Fruit fly (Drosophila melanogaster) whole organism, embryonic: ENCODE measurements around the gene dj-1beta.

Experiments
- BEAF-32 ChIP-seq: fragments of 200-800 bp; sonication (Bioruptor generic); optimal IDR thresholded peaks from 3 replicates; lab custom pipeline; 2017; ENCODE audit warnings: missing biosample characterization, missing genetic modification characterization, mild to moderate bottlenecking, moderate library complexity, missing genetic modification reagents
- CG10267 ChIP-seq: fragments of 200-800 bp; sonication (Bioruptor generic); optimal IDR thresholded peaks from 2 replicates; lab custom pipeline; 2018; ENCODE audit warnings: missing biosample characterization, mild to moderate bottlenecking, missing genetic modification characterization, moderate library complexity
- CG10321 ChIP-seq: fragments of 200-800 bp; sonication (Bioruptor generic); IDR thresholded peaks from 2 replicates; pipeline ENCODE4 v1.3.6; 2022; ENCODE audit warnings: missing biosample characterization, missing genetic modification characterization
- CG10431 ChIP-seq: fragments of 200-800 bp; sonication (Bioruptor generic); optimal IDR thresholded peaks from 3 replicates; lab custom pipeline; 2018; ENCODE audit warnings: missing biosample characterization, mild to moderate bottlenecking, missing genetic modification characterization
- CG10462 ChIP-seq: fragments of 200-800 bp; sonication (Bioruptor generic); optimal IDR thresholded peaks from 2 replicates; lab custom pipeline; 2016; ENCODE audit warnings: missing biosample characterization, missing genetic modification characterization
- CG10565 ChIP-seq: fragments of 200-800 bp; sonication (Bioruptor generic); optimal IDR thresholded peaks from 3 replicates; lab custom pipeline; 2016; ENCODE audit warnings: missing biosample characterization, mild to moderate bottlenecking, missing genetic modification characterization
- CG12104 ChIP-seq: fragments of 200-800 bp; sonication (Bioruptor generic); optimal IDR thresholded peaks from 3 replicates; lab custom pipeline; 2016; ENCODE audit warnings: missing biosample characterization, missing genetic modification characterization
- CG15073 ChIP-seq: fragments of 200-800 bp; sonication (Bioruptor generic); optimal IDR thresholded peaks from 2 replicates; lab custom pipeline; 2016; ENCODE audit warnings: missing biosample characterization, missing genetic modification characterization
- CG16779 ChIP-seq: fragments of 200-800 bp; sonication (Bioruptor generic); IDR thresholded peaks from 2 replicates; pipeline ENCODE4 v1.3.6; 2022; ENCODE audit warnings: missing biosample characterization, missing genetic modification characterization
- CG1792 ChIP-seq: fragments of 200-800 bp; sonication (Bioruptor generic); optimal IDR thresholded peaks from 2 replicates; lab custom pipeline; 2016; ENCODE audit warnings: missing biosample characterization, missing genetic modification characterization
- CG1832 ChIP-seq: fragments of 200-800 bp; sonication (Bioruptor generic); optimal IDR thresholded peaks from 2 replicates; lab custom pipeline; 2017; ENCODE audit warnings: missing biosample characterization, mild to moderate bottlenecking, missing genetic modification characterization, inconsistent platforms
- CG2678 ChIP-seq: fragments of 200-800 bp; sonication (Bioruptor generic); optimal IDR thresholded peaks from 3 replicates; lab custom pipeline; 2019; ENCODE audit warnings: missing biosample characterization, mild to moderate bottlenecking, missing genetic modification characterization, moderate library complexity
- CG30020 ChIP-seq: fragments of 200-800 bp; optimal IDR thresholded peaks from 2 replicates; lab custom pipeline; 2019; ENCODE audit warnings: missing biosample characterization, mild to moderate bottlenecking, missing genetic modification characterization, moderate library complexity
- CG32532 ChIP-seq: fragments of 200-800 bp; sonication (Bioruptor generic); IDR thresholded peaks from 2 replicates; pipeline ENCODE4 v1.3.6; 2022; ENCODE audit warnings: missing biosample characterization, missing genetic modification characterization
- CG4730 ChIP-seq: fragments of 200-800 bp; sonication (Bioruptor generic); IDR thresholded peaks from 2 replicates; pipeline ENCODE4 v1.3.6; 2022; ENCODE audit warnings: missing biosample characterization, missing genetic modification characterization
- CG4820 ChIP-seq: fragments of 200-800 bp; sonication (Bioruptor generic); optimal IDR thresholded peaks from 3 replicates; lab custom pipeline; 2016; ENCODE audit warnings: missing biosample characterization, missing genetic modification characterization
- CG4854 ChIP-seq: fragments of 200-800 bp; sonication (Bioruptor generic); optimal IDR thresholded peaks from 2 replicates; lab custom pipeline; 2016; ENCODE audit warnings: missing biosample characterization, missing genetic modification characterization, inconsistent platforms
- CG6683 ChIP-seq: fragments of 200-800 bp; sonication (Bioruptor generic); optimal IDR thresholded peaks from 2 replicates; lab custom pipeline; 2017; ENCODE audit warnings: missing biosample characterization, mild to moderate bottlenecking, missing genetic modification characterization, missing genetic modification reagents
- CG8281 ChIP-seq: fragments of 200-800 bp; sonication (Bioruptor generic); optimal IDR thresholded peaks from 2 replicates; lab custom pipeline; 2018; ENCODE audit warnings: missing biosample characterization, mild to moderate bottlenecking, missing genetic modification characterization, moderate library complexity
- CG9876 ChIP-seq: fragments of 200-800 bp; sonication (Bioruptor generic); optimal IDR thresholded peaks from 2 replicates; lab custom pipeline; 2016; ENCODE audit warnings: missing biosample characterization, missing genetic modification characterization
- D19A ChIP-seq: fragments of 200-800 bp; optimal IDR thresholded peaks from 3 replicates; lab custom pipeline; 2019; ENCODE audit warnings: missing biosample characterization, mild to moderate bottlenecking, missing genetic modification characterization, moderate library complexity
- D19B ChIP-seq: fragments of 200-800 bp; sonication (Bioruptor generic); optimal IDR thresholded peaks from 2 replicates; lab custom pipeline; 2017; ENCODE audit warnings: missing biosample characterization, mild to moderate bottlenecking, missing genetic modification characterization
- Dad ChIP-seq: fragments of 200-800 bp; sonication (Bioruptor generic); optimal IDR thresholded peaks from 3 replicates; lab custom pipeline; 2016; ENCODE audit warnings: missing biosample characterization, missing genetic modification characterization
- Dip2 ChIP-seq: fragments of 200-800 bp; sonication (Bioruptor generic); IDR thresholded peaks from 2 replicates; pipeline ENCODE4 v1.3.6; 2022; ENCODE audit warnings: missing biosample characterization, missing genetic modification characterization
- Doc2 ChIP-seq: fragments of 200-800 bp; sonication (Bioruptor generic); IDR thresholded peaks from 2 replicates; pipeline ENCODE4 v1.3.6; 2022; ENCODE audit warnings: missing biosample characterization, missing genetic modification characterization
- ERR ChIP-seq: fragments of 200-800 bp; sonication (Bioruptor generic); optimal IDR thresholded peaks from 2 replicates; lab custom pipeline; 2016; ENCODE audit warnings: missing biosample characterization, missing genetic modification characterization
- Ets97D ChIP-seq: fragments of 200-800 bp; sonication (Bioruptor generic); optimal IDR thresholded peaks from 3 replicates; lab custom pipeline; 2016; ENCODE audit warnings: missing biosample characterization, missing genetic modification characterization
- Fer1 ChIP-seq: fragments of 200-800 bp; sonication (Bioruptor generic); optimal IDR thresholded peaks from 2 replicates; lab custom pipeline; 2017; ENCODE audit warnings: missing biosample characterization, mild to moderate bottlenecking, missing genetic modification characterization
- GATAe ChIP-seq: fragments of 200-800 bp; sonication (Bioruptor generic); conservative IDR thresholded peaks from 2 replicates; pipeline ENCODE4 v1.3.6; 2022; ENCODE audit warnings: missing biosample characterization, missing genetic modification characterization
- HmgD ChIP-seq: fragments of 200-800 bp; sonication (Bioruptor generic); optimal IDR thresholded peaks from 3 replicates; lab custom pipeline; 2016; ENCODE audit warnings: missing biosample characterization, missing genetic modification characterization
- MESR4 ChIP-seq: fragments of 200-800 bp; sonication (Bioruptor generic); optimal IDR thresholded peaks from 2 replicates; lab custom pipeline; 2018; ENCODE audit warnings: missing biosample characterization, mild to moderate bottlenecking, missing genetic modification characterization, moderate library complexity
- Xbp1 ChIP-seq: fragments of 200-800 bp; sonication (Bioruptor generic); optimal IDR thresholded peaks from 3 replicates; lab custom pipeline; 2016; ENCODE audit warnings: missing biosample characterization, mild to moderate bottlenecking, missing genetic modification characterization
- crol ChIP-seq: fragments of 200-800 bp; sonication (Bioruptor generic); IDR thresholded peaks from 2 replicates; pipeline ENCODE4 v1.3.6; 2022; ENCODE audit warnings: missing biosample characterization, missing genetic modification characterization
- emc ChIP-seq: fragments of 200-800 bp; sonication (Bioruptor generic); optimal IDR thresholded peaks from 2 replicates; lab custom pipeline; 2016; ENCODE audit warnings: missing biosample characterization, missing genetic modification characterization
- ems ChIP-seq: fragments of 200-800 bp; sonication (Bioruptor generic); optimal IDR thresholded peaks from 3 replicates; lab custom pipeline; 2016; ENCODE audit warnings: missing biosample characterization, missing genetic modification characterization
- eyg ChIP-seq: fragments of 200-800 bp; sonication (Bioruptor generic); optimal IDR thresholded peaks from 3 replicates; lab custom pipeline; 2016; ENCODE audit warnings: missing biosample characterization, missing genetic modification characterization
- fd102C ChIP-seq: fragments of 200-800 bp; sonication (Bioruptor generic); optimal IDR thresholded peaks from 2 replicates; lab custom pipeline; 2018; ENCODE audit warnings: missing biosample characterization, mild to moderate bottlenecking, missing genetic modification characterization, moderate library complexity
- fru ChIP-seq: fragments of >200 bp; optimal IDR thresholded peaks from 2 replicates; lab custom pipeline; 2017
- gsb ChIP-seq: fragments of 200-800 bp; sonication (Bioruptor generic); IDR thresholded peaks from 2 replicates; pipeline ENCODE4 v1.3.6; 2022; ENCODE audit warnings: missing biosample characterization, missing genetic modification characterization
- gt ChIP-seq: fragments of 200-800 bp; sonication (Bioruptor generic); IDR thresholded peaks from 2 replicates; pipeline ENCODE4 v1.3.6; 2022; ENCODE audit warnings: missing biosample characterization, missing genetic modification characterization
- ham ChIP-seq: fragments of 200-800 bp; sonication (Bioruptor generic); IDR thresholded peaks from 2 replicates; pipeline ENCODE4 v1.3.6; 2022; ENCODE audit warnings: missing biosample characterization, missing genetic modification characterization
- insv ChIP-seq, 2 experiments: fragments of 200-800 bp; sonication (Bioruptor generic); optimal IDR thresholded peaks; 3 replicates each; lab custom pipeline; 2016 to 2018; ENCODE audit warnings: missing biosample characterization in 2 of 2, missing genetic modification characterization in 2 of 2
- inv ChIP-seq: fragments of 200-800 bp; sonication (Bioruptor generic); IDR thresholded peaks from 2 replicates; pipeline ENCODE4 v1.3.6; 2022; ENCODE audit warnings: missing biosample characterization, missing genetic modification characterization; ENCODE audit not compliant: partially characterized antibody
- kay ChIP-seq: fragments of 200-800 bp; sonication (Bioruptor generic); optimal IDR thresholded peaks from 2 replicates; lab custom pipeline; 2016; ENCODE audit warnings: missing biosample characterization, missing genetic modification characterization
- lab ChIP-seq: fragments of 200-800 bp; sonication (Bioruptor generic); optimal IDR thresholded peaks from 3 replicates; lab custom pipeline; 2017; ENCODE audit warnings: missing biosample characterization, missing genetic modification characterization, mild to moderate bottlenecking, moderate library complexity, missing genetic modification reagents
- otp ChIP-seq: fragments of 200-800 bp; sonication (Bioruptor generic); IDR thresholded peaks from 3 replicates; pipeline ENCODE4, ENCODE4 v1.3.6; 2022; ENCODE audit warnings: missing biosample characterization, missing genetic modification characterization
- phol ChIP-seq: fragments of 200-800 bp; sonication (Bioruptor generic); optimal IDR thresholded peaks from 3 replicates; lab custom pipeline; 2018; ENCODE audit warnings: missing biosample characterization, mild to moderate bottlenecking, missing genetic modification characterization, moderate library complexity
- pros ChIP-seq: fragments of 200-800 bp; sonication (Bioruptor generic); optimal IDR thresholded peaks from 3 replicates; lab custom pipeline; 2019; ENCODE audit warnings: missing biosample characterization, mild to moderate bottlenecking, missing genetic modification characterization, moderate library complexity
- row ChIP-seq: fragments of 200-800 bp; sonication (Bioruptor generic); IDR thresholded peaks from 3 replicates; pipeline ENCODE4 v1.3.6; 2022; ENCODE audit warnings: missing biosample characterization, missing genetic modification characterization
- sens ChIP-seq: fragments of 200-800 bp; sonication (Bioruptor generic); peaks from one replicate; lab custom pipeline; 2016; ENCODE audit warnings: missing biosample characterization, missing genetic modification characterization
- stwl ChIP-seq: fragments of 200-800 bp; sonication (Bioruptor generic); optimal IDR thresholded peaks from 3 replicates; lab custom pipeline; 2018; ENCODE audit warnings: missing biosample characterization, mild to moderate bottlenecking, missing genetic modification characterization, moderate library complexity
- tll ChIP-seq, 2 experiments: fragments of 200-800 bp in 1 of 2; fragments of >200 bp in 1 of 2; sonication (Bioruptor generic) in 1 of 2; optimal IDR thresholded peaks; 2 replicates each; lab custom pipeline; 2017 to 2019; ENCODE audit warnings: missing biosample characterization in 2 of 2, missing genetic modification characterization in 2 of 2, mild to moderate bottlenecking in 1 of 2, moderate library complexity in 1 of 2
- unpg ChIP-seq: fragments of 200-800 bp; sonication (Bioruptor generic); optimal IDR thresholded peaks from 3 replicates; lab custom pipeline; 2018; ENCODE audit warnings: missing biosample characterization, mild to moderate bottlenecking, missing genetic modification characterization, moderate library complexity

Gene dj-1beta

dm6 chr3R:30764121-30764520 is 42.8 kb upstream of the dj-1beta start (continued):
- TF ChIP-seq CG32532 (GFP tag; lab: Robert Waterston, UW) (no peak), CG10462 (GFP tag; lab: Kevin White, UChicago) (no peak), CG2678 (no peak), Doc2 (GFP tag; lab: Robert Waterston, UW) (no peak), CG9876 (GFP tag; lab: Kevin White, UChicago) (no peak), ems (no peak), CG8281 (tag; lab: Kevin White, UChicago) (no peak), CG15073 (GFP tag; lab: Kevin White, UChicago) (no peak), CG16779 (GFP tag; lab: Robert Waterston, UW) (no peak), emc (GFP tag; lab: Kevin White, UChicago) (no peak), CG4854 (GFP tag; lab: Kevin White, UChicago) (no peak), kay (GFP tag; lab: Kevin White, UChicago) (no peak), lab (GFP tag; lab: Kevin White, UChicago) (no peak), D19A (tag; lab: Kevin White, UChicago) (no peak), pros (GFP tag; lab: Kevin White, UChicago) (peak; percentile 38), CG1832 (GFP tag; lab: Kevin White, UChicago) (peak; percentile 92), Xbp1 (GFP tag; lab: Kevin White, UChicago) (no peak), MESR4 (GFP tag; lab: Kevin White, UChicago) (no peak), CG10321 (GFP tag; lab: Robert Waterston, UW) (peak; percentile 86), ham (no peak), fd102C (GFP tag; lab: Kevin White, UChicago) (no peak), CG6683 (GFP tag; lab: Kevin White, UChicago) (no peak), Ets97D (GFP tag; lab: Kevin White, UChicago) (no peak), HmgD (GFP tag; lab: Kevin White, UChicago) (no peak), row (GFP tag; lab: Robert Waterston, UW) (no peak), ERR (no peak), Dad (no peak), sens (GFP tag; lab: Kevin White, UChicago) (peak; percentile 56), CG10565 (GFP tag; lab: Kevin White, UChicago) (no peak), CG12104 (GFP tag; lab: Kevin White, UChicago) (no peak), gsb (no peak), insv (GFP tag; optimal IDR thresholded peaks at IDR 0.05; lab: Kevin White, UChicago) (no peak), CG30020 (tag; lab: Kevin White, UChicago) (no peak), CG4820 (GFP tag; lab: Kevin White, UChicago) (no peak), inv (GFP tag; lab: Robert Waterston, UW) (no peak), Fer1 (no peak), GATAe (no peak), unpg (GFP tag; lab: Kevin White, UChicago) (no peak), eyg (GFP tag; lab: Kevin White, UChicago) (no peak), CG10431 (GFP tag; lab: Kevin White, UChicago) (no peak), CG4730 (GFP tag; lab: Robert Waterston, UW) (no peak), fru (lab: Kevin White, UChicago) (no peak), CG1792 (GFP tag; lab: Kevin White, UChicago) (no peak), D19B (GFP tag; lab: Kevin White, UChicago) (no peak), tll (GFP tag; optimal IDR thresholded peaks at IDR 0.05; lab: Kevin White, UChicago) (peak in 1 of 2 experiments; percentile 44), phol (tag; lab: Kevin White, UChicago) (no peak), gt (GFP tag; lab: Robert Waterston, UW) (no peak), CG10267 (no peak), crol (peak; percentile 65), Dip2 (GFP tag; lab: Robert Waterston, UW) (no peak), stwl (no peak), BEAF-32 (GFP tag; lab: Kevin White, UChicago) (no peak), otp (GFP tag; lab: Robert Waterston, UW) (peak; percentile 68; the same call in 1 of the 3 replicates)
